Worm (Caenorhabditis elegans) whole organism, young adult: Measurements from ENCODE around the gene B0410.3.

Source experiments
- B0336.3 ChIP-seq: fragments of 200-800 bp; sonication (Bioruptor generic); IDR thresholded peaks from 2 replicates; pipeline ENCODE4 v1.3.6; 2022; ENCODE audit warnings: missing genetic modification characterization, missing compliant biosample characterization
- F10E7.11 ChIP-seq: sonication (generic microtip); optimal IDR thresholded peaks from 2 replicates; lab custom pipeline; 2017; ENCODE audit warnings: mild to moderate bottlenecking, missing genetic modification characterization, moderate library complexity, missing compliant biosample characterization
- F39B2.1 ChIP-seq: fragments of 200-800 bp; sonication (Bioruptor generic); IDR thresholded peaks from 2 replicates; pipeline ENCODE4 v1.3.6; 2022; ENCODE audit warnings: missing genetic modification reagents, missing genetic modification characterization, missing compliant biosample characterization
- F57C9.4 ChIP-seq: sonication (generic microtip); optimal IDR thresholded peaks from 2 replicates; lab custom pipeline; 2017; ENCODE audit warnings: mild to moderate bottlenecking, missing genetic modification characterization, missing compliant biosample characterization
- K11D2.4 ChIP-seq: fragments of 200-800 bp; sonication (Bioruptor generic); IDR thresholded peaks from 2 replicates; pipeline ENCODE4 v1.3.6; 2022; ENCODE audit warnings: missing genetic modification reagents, missing genetic modification characterization, missing compliant biosample characterization
- K12H6.12 ChIP-seq: fragments of 200-800 bp; sonication (Bioruptor generic); optimal IDR thresholded peaks from 2 replicates; lab custom pipeline; 2018; ENCODE audit warnings: mild to moderate bottlenecking, missing genetic modification characterization, missing compliant biosample characterization
- cebp-2 ChIP-seq: fragments of 200-800 bp; sonication (Bioruptor generic); IDR thresholded peaks from 2 replicates; pipeline ENCODE4 v1.3.6; 2022; ENCODE audit warnings: missing genetic modification characterization, missing compliant biosample characterization
- ceh-27 ChIP-seq: fragments of 200-800 bp; sonication (Bioruptor generic); optimal IDR thresholded peaks from 2 replicates; lab custom pipeline; 2018; ENCODE audit warnings: mild to moderate bottlenecking, missing genetic modification characterization, moderate library complexity, missing compliant biosample characterization
- dox-1 ChIP-seq: fragments of 200-800 bp; sonication (Bioruptor generic); IDR thresholded peaks from 2 replicates; pipeline ENCODE4 v1.3.6; 2022; ENCODE audit warnings: missing genetic modification reagents, missing genetic modification characterization, missing compliant biosample characterization
- gei-17 ChIP-seq: fragments of 200-800 bp; sonication (Bioruptor generic); optimal IDR thresholded peaks from 2 replicates; lab custom pipeline; 2018; ENCODE audit warnings: mild to moderate bottlenecking, missing genetic modification characterization, missing compliant biosample characterization
- hlh-12 ChIP-seq: sonication (generic microtip); optimal IDR thresholded peaks from 2 replicates; lab custom pipeline; 2016; ENCODE audit warnings: missing genetic modification characterization, missing compliant biosample characterization
- hlh-26 ChIP-seq: fragments of 200-800 bp; sonication (Bioruptor generic); conservative IDR thresholded peaks from 2 replicates; pipeline ENCODE4 v1.3.6; 2022; ENCODE audit warnings: missing genetic modification reagents, missing genetic modification characterization, missing compliant biosample characterization
- let-607 ChIP-seq, 2 experiments: fragments of 200-800 bp in 1 of 2; sonication (Bioruptor generic) in 1 of 2; sonication (generic microtip) in 1 of 2; optimal IDR thresholded peaks; 2 replicates each; lab custom pipeline; 2016 to 2018; ENCODE audit warnings: mild to moderate bottlenecking in 2 of 2, missing compliant biosample characterization in 2 of 2, missing genetic modification characterization in 2 of 2, moderate library complexity in 2 of 2, missing genotype in 1 of 2
- lin-40 ChIP-seq: sonication (generic microtip); optimal IDR thresholded peaks from 2 replicates; lab custom pipeline; 2016; ENCODE audit warnings: missing genetic modification characterization, mild to moderate bottlenecking, missing compliant biosample characterization, missing genotype, missing genetic modification reagents
- madf-6 ChIP-seq: fragments of 200-800 bp; sonication (Bioruptor generic); IDR thresholded peaks from 2 replicates; pipeline ENCODE4 v1.3.6; 2022; ENCODE audit warnings: missing genetic modification reagents, missing genetic modification characterization, missing compliant biosample characterization
- nfyb-1 ChIP-seq: fragments of 200-800 bp; sonication (Bioruptor generic); IDR thresholded peaks from 2 replicates; pipeline ENCODE4 v1.3.6; 2022; ENCODE audit warnings: missing genetic modification reagents, missing genetic modification characterization, missing compliant biosample characterization
- nhr-179 ChIP-seq: sonication (generic microtip); optimal IDR thresholded peaks from 2 replicates; lab custom pipeline; 2016; ENCODE audit warnings: mild to moderate bottlenecking, missing genetic modification characterization, missing compliant biosample characterization
- nhr-80 ChIP-seq: sonication (generic microtip); optimal IDR thresholded peaks from 2 replicates; lab custom pipeline; 2016; ENCODE audit warnings: missing genetic modification characterization, missing compliant biosample characterization
- pbrm-1 ChIP-seq: fragments of 200-800 bp; sonication (Bioruptor generic); IDR thresholded peaks from 2 replicates; pipeline ENCODE4 v1.3.6; 2022; ENCODE audit warnings: missing genetic modification reagents, missing genetic modification characterization, missing compliant biosample characterization
- rec-8 ChIP-seq, 2 experiments: sonication (generic microtip); optimal IDR thresholded peaks; 2 replicates each; lab custom pipeline; 2016; ENCODE audit warnings: mild to moderate bottlenecking in 2 of 2, missing genetic modification characterization in 2 of 2, missing genetic modification reagents in 2 of 2, missing genotype in 2 of 2, missing biosample characterization in 1 of 2, missing compliant biosample characterization in 1 of 2, moderate library complexity in 1 of 2
- repo-1 ChIP-seq: sonication (generic microtip); optimal IDR thresholded peaks from 2 replicates; lab custom pipeline; 2017; ENCODE audit warnings: mild to moderate bottlenecking, missing genetic modification characterization, missing compliant biosample characterization
- snpc-4 ChIP-seq, 5 experiments: fragments of 150-350 bp in 1 of 5; sonication (generic microtip) in 4 of 5; optimal IDR thresholded peaks; 2 replicates each; lab custom pipeline; 2014 to 2018; ENCODE audit warnings: missing genetic modification characterization in 5 of 5, missing biosample characterization in 3 of 5, antibody characterized with exemption in 2 of 5, mild to moderate bottlenecking in 2 of 5, missing compliant biosample characterization in 2 of 5, missing genotype in 2 of 5, moderate library complexity in 2 of 5, missing genetic modification reagents in 1 of 5
- ztf-6 ChIP-seq: fragments of 200-800 bp; sonication (Bioruptor generic); IDR thresholded peaks from 2 replicates; pipeline ENCODE4 v1.3.6; 2022; ENCODE audit warnings: missing genetic modification reagents, missing genetic modification characterization, missing compliant biosample characterization

B0410.3 gene

DNA sequence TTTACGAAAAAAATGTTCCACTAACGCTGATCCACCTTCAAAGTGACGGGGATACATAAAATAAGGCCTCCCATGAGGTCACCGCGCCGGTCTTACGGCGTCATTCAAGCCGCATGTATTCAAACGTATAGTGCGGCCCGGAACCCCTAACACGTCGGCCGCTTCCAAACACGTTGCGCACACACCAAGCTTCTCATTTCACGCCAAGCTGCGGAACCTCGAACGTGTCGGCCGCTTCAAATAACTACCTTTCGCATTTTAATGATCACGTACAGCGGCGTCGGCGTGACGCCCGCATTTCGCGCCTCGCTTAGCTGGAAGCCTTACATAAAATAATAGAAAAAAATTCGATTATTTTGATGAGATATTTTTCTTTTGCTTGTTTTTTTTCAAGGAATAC is 47.8 kb downstream of the B0410.3 start:
- no peak for TF ChIP-seq cebp-2 (GFP tag; lab: Robert Waterston, UW)
- TF ChIP-seq hlh-12 (tag; lab: Kevin White, UChicago) = no peak
- TF ChIP-seq gei-17 (GFP tag; lab: Kevin White, UChicago) = no peak
- TF ChIP-seq nhr-179 (tag; lab: Kevin White, UChicago) = no peak
- TF ChIP-seq F10E7.11 (tag; lab: Kevin White, UChicago) = no peak
- TF ChIP-seq ceh-27 (GFP tag; lab: Kevin White, UChicago) = no peak
- TF ChIP-seq B0336.3 (GFP tag; lab: Robert Waterston, UW) = no peak
- 0 out of 2 replicates have a peak, but pooled peaks have one; percentile 11 for TF ChIP-seq pbrm-1 (GFP tag; lab: Robert Waterston, UW)
- TF ChIP-seq snpc-4 (GFP tag; optimal IDR thresholded peaks at IDR 0.05; lab: Kevin White, UChicago) = no peak
- TF ChIP-seq snpc-4 (tag; optimal IDR thresholded peaks at IDR 0.05; lab: Kevin White, UChicago) = peak; percentile 35 to 89 (median 71)
- no peak for TF ChIP-seq F39B2.1 (GFP tag; lab: Robert Waterston, UW)
- TF ChIP-seq madf-6 (GFP tag; lab: Robert Waterston, UW) = peak; percentile 11; the same call in 1 of the 2 replicates
- TF ChIP-seq F57C9.4 (tag; lab: Kevin White, UChicago) = no peak
- no peak for TF ChIP-seq rec-8 (tag; optimal IDR thresholded peaks at IDR 0.05; lab: Kevin White, UChicago)
- no peak for TF ChIP-seq K12H6.12 (tag; lab: Kevin White, UChicago)
- TF ChIP-seq nfyb-1 (GFP tag; lab: Robert Waterston, UW) = no peak

ce11 chrX:2841754-2842153 is 49.5 kb downstream of the B0410.3 start:
- no peak for TF ChIP-seq dox-1
- no peak for TF ChIP-seq hlh-26 (GFP tag; lab: Robert Waterston, UW)
- no peak for TF ChIP-seq rec-8 (tag; optimal IDR thresholded peaks at IDR 0.05; lab: Kevin White, UChicago)
- no peak for TF ChIP-seq repo-1 (tag; lab: Kevin White, UChicago)
- TF ChIP-seq let-607 (tag; optimal IDR thresholded peaks at IDR 0.05; lab: Kevin White, UChicago) = peak in 1 of 2 experiments; percentile 8
- no peak for TF ChIP-seq K11D2.4
- TF ChIP-seq nhr-80 (tag; lab: Kevin White, UChicago) = peak; percentile 59
- peak; percentile 28 for TF ChIP-seq lin-40
- no peak for TF ChIP-seq ztf-6 (GFP tag; lab: Robert Waterston, UW)
